Worm (Caenorhabditis elegans) whole organism, L4 larva: Measurements from ENCODE around the gene ttr-14.

Experiments
- F10B5.3 ChIP-seq: sonication (generic microtip); optimal IDR thresholded peaks from 2 replicates; lab custom pipeline; 2016; ENCODE audit warnings: mild to moderate bottlenecking, missing genetic modification characterization, missing compliant biosample characterization
- F26F4.8 ChIP-seq: fragments of 200-800 bp; sonication (Bioruptor generic); conservative IDR thresholded peaks from 2 replicates; pipeline ENCODE4 v1.3.6; 2022; ENCODE audit warnings: missing genetic modification characterization, missing compliant biosample characterization
- F37D6.2 ChIP-seq: sonication (generic microtip); optimal IDR thresholded peaks from 2 replicates; lab custom pipeline; 2016; ENCODE audit warnings: mild to moderate bottlenecking, missing genetic modification characterization, missing compliant biosample characterization
- F49E8.2 ChIP-seq: sonication (generic microtip); optimal IDR thresholded peaks from 2 replicates; lab custom pipeline; 2016; ENCODE audit warnings: missing compliant biosample characterization, mild to moderate bottlenecking, missing genetic modification characterization, borderline replicate concordance
- Y105C5A.15 ChIP-seq: fragments of 200-800 bp; sonication (Bioruptor generic); IDR thresholded peaks from 2 replicates; pipeline ENCODE4 v1.3.6; 2022; ENCODE audit warnings: missing genetic modification characterization, missing compliant biosample characterization
- Y48G9A.11 ChIP-seq: fragments of 200-800 bp; sonication (Bioruptor generic); IDR thresholded peaks from 2 replicates; pipeline ENCODE4 v1.3.6; 2022; ENCODE audit warnings: missing genetic modification reagents, missing genetic modification characterization, missing compliant biosample characterization
- Y5F2A.4 ChIP-seq: fragments of 200-800 bp; sonication (Bioruptor generic); optimal IDR thresholded peaks from 2 replicates; lab custom pipeline; 2018; ENCODE audit warnings: mild to moderate bottlenecking, missing genetic modification characterization, missing compliant biosample characterization
- Y75B8A.6 ChIP-seq: fragments of 200-800 bp; sonication (Bioruptor generic); IDR thresholded peaks from 2 replicates; pipeline ENCODE4 v1.3.6; 2022; ENCODE audit warnings: missing genetic modification reagents, missing genetic modification characterization, missing compliant biosample characterization
- aha-1 ChIP-seq: fragments of 150-350 bp; peaks from one replicate; lab custom pipeline; 2014; ENCODE audit warnings: missing biosample characterization, missing genetic modification characterization
- ceh-20 ChIP-seq: fragments of 200-800 bp; sonication (Bioruptor generic); IDR thresholded peaks from 2 replicates; pipeline ENCODE4 v1.3.6; 2022; ENCODE audit warnings: missing genetic modification reagents, missing genetic modification characterization, missing compliant biosample characterization
- ceh-28 ChIP-seq: fragments of 150-350 bp; optimal IDR thresholded peaks from 2 replicates; lab custom pipeline; 2014; ENCODE audit warnings: missing biosample characterization, missing genetic modification reagents, missing genetic modification characterization
- ceh-32 ChIP-seq: sonication (generic microtip); optimal IDR thresholded peaks from 2 replicates; lab custom pipeline; 2016; ENCODE audit warnings: mild to moderate bottlenecking, missing genetic modification characterization, missing compliant biosample characterization; ENCODE audit not compliant: poor library complexity
- ceh-44 ChIP-seq: fragments of 200-800 bp; sonication (Bioruptor generic); IDR thresholded peaks from 2 replicates; pipeline ENCODE4 v1.3.6; 2022; ENCODE audit warnings: missing genetic modification reagents, missing genetic modification characterization, missing compliant biosample characterization
- ceh-62 ChIP-seq: sonication (generic microtip); optimal IDR thresholded peaks from 2 replicates; lab custom pipeline; 2017; ENCODE audit warnings: missing biosample characterization, missing genetic modification characterization
- ctbp-1 ChIP-seq: fragments of 200-800 bp; sonication (Bioruptor generic); IDR thresholded peaks from 2 replicates; pipeline ENCODE4 v1.3.6; 2022; ENCODE audit warnings: missing genetic modification reagents, missing genetic modification characterization, missing compliant biosample characterization
- daf-8 ChIP-seq: fragments of 200-800 bp; sonication (Bioruptor generic); IDR thresholded peaks from 2 replicates; pipeline ENCODE4 v1.3.6; 2022; ENCODE audit warnings: missing genetic modification characterization, missing compliant biosample characterization
- dmd-6 ChIP-seq: fragments of 200-800 bp; sonication (Bioruptor generic); IDR thresholded peaks from 2 replicates; pipeline ENCODE4 v1.3.6; 2022; ENCODE audit warnings: missing genetic modification reagents, missing genetic modification characterization, missing compliant biosample characterization
- dmd-8 ChIP-seq: fragments of 200-800 bp; sonication (Bioruptor generic); IDR thresholded peaks from 2 replicates; pipeline ENCODE4 v1.3.6; 2022; ENCODE audit warnings: missing genetic modification characterization, missing compliant biosample characterization
- dmd-9 ChIP-seq: fragments of 200-800 bp; sonication (Bioruptor generic); IDR thresholded peaks from 2 replicates; pipeline ENCODE4 v1.3.6; 2022; ENCODE audit warnings: missing genetic modification reagents, missing genetic modification characterization, missing compliant biosample characterization
- dpl-1 ChIP-seq: fragments of 150-350 bp; optimal IDR thresholded peaks from 2 replicates; lab custom pipeline; 2014; ENCODE audit warnings: missing biosample characterization, missing genetic modification reagents, missing genetic modification characterization
- egl-43 ChIP-seq: fragments of 200-800 bp; sonication (Bioruptor generic); IDR thresholded peaks from 2 replicates; pipeline ENCODE4 v1.3.6; 2022; ENCODE audit warnings: missing genetic modification reagents, missing genetic modification characterization, missing compliant biosample characterization
- fkh-10 ChIP-seq: fragments of 150-350 bp; optimal IDR thresholded peaks from 2 replicates; lab custom pipeline; 2014; ENCODE audit warnings: missing biosample characterization, missing genetic modification reagents, missing genetic modification characterization
- gei-8 ChIP-seq: fragments of 200-800 bp; sonication (Bioruptor generic); optimal IDR thresholded peaks from 2 replicates; lab custom pipeline; 2018; ENCODE audit warnings: mild to moderate bottlenecking, missing genetic modification characterization, missing compliant biosample characterization
- hlh-11 ChIP-seq: fragments of 200-800 bp; sonication (Bioruptor generic); optimal IDR thresholded peaks from 2 replicates; lab custom pipeline; 2018; ENCODE audit warnings: mild to moderate bottlenecking, missing genetic modification characterization, missing compliant biosample characterization
- lin-1 ChIP-seq: fragments of 200-800 bp; sonication (Bioruptor generic); IDR thresholded peaks from 2 replicates; pipeline ENCODE4 v1.3.6; 2022; ENCODE audit warnings: missing genetic modification reagents, missing genetic modification characterization, missing compliant biosample characterization
- lin-15B ChIP-seq: fragments of 150-350 bp; sonication (generic microtip); optimal IDR thresholded peaks from 3 replicates; lab custom pipeline; 2014; ENCODE audit warnings: missing biosample characterization, missing genetic modification characterization
- lin-29 ChIP-seq: fragments of 200-800 bp; sonication (Bioruptor generic); IDR thresholded peaks from 2 replicates; pipeline ENCODE4 v1.3.6; 2022; ENCODE audit warnings: missing genetic modification reagents, missing genetic modification characterization, missing compliant biosample characterization
- lin-38 ChIP-seq: fragments of 200-800 bp; sonication (Bioruptor generic); IDR thresholded peaks from 2 replicates; pipeline ENCODE4 v1.3.6; 2022; ENCODE audit warnings: missing genetic modification reagents, missing genetic modification characterization, missing compliant biosample characterization
- lir-3 ChIP-seq: sonication (generic microtip); optimal IDR thresholded peaks from 2 replicates; lab custom pipeline; 2016; ENCODE audit warnings: mild to moderate bottlenecking, missing genetic modification characterization, missing compliant biosample characterization
- madf-9 ChIP-seq: fragments of 200-800 bp; sonication (Bioruptor generic); conservative IDR thresholded peaks from 2 replicates; pipeline ENCODE4 v1.3.6; 2022; ENCODE audit warnings: missing genetic modification reagents, missing genetic modification characterization, missing compliant biosample characterization
- mep-1 ChIP-seq: fragments of 150-350 bp; sonication (generic microtip); optimal IDR thresholded peaks from 3 replicates; lab custom pipeline; 2014; ENCODE audit warnings: missing biosample characterization, missing genetic modification characterization
- mes-2 ChIP-seq: sonication (generic microtip); optimal IDR thresholded peaks from 2 replicates; lab custom pipeline; 2016; ENCODE audit warnings: missing genotype, mild to moderate bottlenecking, missing genetic modification characterization, missing compliant biosample characterization; ENCODE audit not compliant: poor library complexity, severe bottlenecking
- mxl-2 ChIP-seq: fragments of 200-800 bp; sonication (Bioruptor generic); conservative IDR thresholded peaks from 2 replicates; pipeline ENCODE4 v1.3.6; 2022; ENCODE audit warnings: missing genetic modification reagents, missing genetic modification characterization, missing compliant biosample characterization
- mxl-3 ChIP-seq: fragments of 200-800 bp; sonication (Bioruptor generic); optimal IDR thresholded peaks from 2 replicates; lab custom pipeline; 2018; ENCODE audit warnings: mild to moderate bottlenecking, missing genetic modification characterization, missing compliant biosample characterization
- nhr-102 ChIP-seq: sonication (generic microtip); optimal IDR thresholded peaks from 2 replicates; lab custom pipeline; 2016; ENCODE audit warnings: mild to moderate bottlenecking, missing genetic modification characterization, moderate library complexity, missing compliant biosample characterization
- nhr-41 ChIP-seq: fragments of 200-800 bp; sonication (Bioruptor generic); IDR thresholded peaks from 2 replicates; pipeline ENCODE4 v1.3.6; 2022; ENCODE audit warnings: missing genetic modification reagents, missing genetic modification characterization, missing compliant biosample characterization
- nhr-76 ChIP-seq: fragments of 150-350 bp; optimal IDR thresholded peaks from 2 replicates; lab custom pipeline; 2014; ENCODE audit warnings: missing biosample characterization, missing genetic modification characterization
- nhr-77 ChIP-seq: fragments of 150-350 bp; optimal IDR thresholded peaks from 2 replicates; lab custom pipeline; 2014; ENCODE audit warnings: missing biosample characterization, missing genetic modification characterization
- php-3 ChIP-seq: fragments of 200-800 bp; sonication (Bioruptor generic); IDR thresholded peaks from 2 replicates; pipeline ENCODE4 v1.3.6; 2022; ENCODE audit warnings: missing genetic modification reagents, missing genetic modification characterization, missing compliant biosample characterization
- pqm-1 ChIP-seq: sonication (generic microtip); optimal IDR thresholded peaks from 2 replicates; lab custom pipeline; 2017; ENCODE audit warnings: missing biosample characterization, missing genetic modification characterization
- saeg-2 ChIP-seq: fragments of 200-800 bp; sonication (Bioruptor generic); IDR thresholded peaks from 2 replicates; pipeline ENCODE4 v1.3.6; 2022; ENCODE audit warnings: missing genetic modification reagents, missing genetic modification characterization, missing compliant biosample characterization
- skn-1 ChIP-seq: fragments of 150-350 bp; optimal IDR thresholded peaks from 2 replicates; lab custom pipeline; 2014; ENCODE audit warnings: missing biosample characterization, missing genetic modification characterization
- snpc-1.2 ChIP-seq: fragments of 200-800 bp; sonication (Bioruptor generic); IDR thresholded peaks from 2 replicates; pipeline ENCODE4 v1.3.6; 2022; ENCODE audit warnings: missing genetic modification reagents, missing genetic modification characterization, missing compliant biosample characterization
- snpc-4 ChIP-seq: fragments of 150-350 bp; optimal IDR thresholded peaks from 2 replicates; lab custom pipeline; 2014; ENCODE audit warnings: missing biosample characterization, missing genetic modification characterization
- spr-3 ChIP-seq: fragments of 200-800 bp; sonication (Bioruptor generic); optimal IDR thresholded peaks from 2 replicates; lab custom pipeline; 2018; ENCODE audit warnings: mild to moderate bottlenecking, missing genetic modification characterization, missing compliant biosample characterization
- unc-130 ChIP-seq: sonication (generic microtip); optimal IDR thresholded peaks from 2 replicates; lab custom pipeline; 2016; ENCODE audit warnings: missing genetic modification reagents, missing genetic modification characterization, missing compliant biosample characterization
- unc-39 ChIP-seq: sonication (generic microtip); optimal IDR thresholded peaks from 2 replicates; lab custom pipeline; 2017; ENCODE audit warnings: missing biosample characterization, missing genetic modification characterization
- zip-11 ChIP-seq: fragments of 200-800 bp; sonication (Bioruptor generic); IDR thresholded peaks from 2 replicates; pipeline ENCODE4 v1.3.6; 2022; ENCODE audit warnings: missing genetic modification characterization, missing compliant biosample characterization
- zip-2 ChIP-seq: fragments of 150-350 bp; optimal IDR thresholded peaks from 2 replicates; lab custom pipeline; 2014; ENCODE audit warnings: missing biosample characterization, missing genetic modification characterization
- ztf-11 ChIP-seq: fragments of 150-350 bp; optimal IDR thresholded peaks from 2 replicates; lab custom pipeline; 2014; ENCODE audit warnings: missing biosample characterization, missing genetic modification characterization

ttr-14 gene

ce11 chrX:10763383-10763782 lies 23.9 kb upstream of the ttr-14 start:
- TF ChIP-seq mes-2 (tag; lab: Kevin White, UChicago) (no peak), php-3 (GFP tag; lab: Robert Waterston, UW) (no peak), snpc-4 (tag; lab: Kevin White, UChicago) (no peak), Y48G9A.11 (GFP tag; lab: Robert Waterston, UW) (no peak), aha-1 (tag; lab: Kevin White, UChicago) (peak; percentile 85), lin-38 (no peak), mep-1 (tag; lab: Kevin White, UChicago) (no peak), mxl-3 (no peak)
- TF ChIP-seq, all 104 proteins: peak for 1

ce11 chrX:10766123-10766622 lies 21.1 kb upstream of the ttr-14 start:
- TF ChIP-seq dmd-6 (GFP tag; lab: Robert Waterston, UW) (peak; percentile 96), mep-1 (tag; lab: Kevin White, UChicago) (peak; percentile 95), ctbp-1 (GFP tag; lab: Robert Waterston, UW) (peak; percentile 95), saeg-2 (GFP tag; lab: Robert Waterston, UW) (peak; percentile 73; the same call in 1 of the 2 replicates), nhr-102 (tag; lab: Kevin White, UChicago) (peak; percentile 92), zip-2 (peak; percentile 48), Y105C5A.15 (GFP tag; lab: Robert Waterston, UW) (no peak), snpc-1.2 (GFP tag; lab: Robert Waterston, UW) (no peak), ceh-44 (GFP tag; lab: Robert Waterston, UW) (no peak), lir-3 (no peak), skn-1 (tag; lab: Kevin White, UChicago) (no peak), ceh-32 (tag; lab: Kevin White, UChicago) (peak; percentile 84), nhr-41 (GFP tag; lab: Robert Waterston, UW) (0 out of 2 replicates have a peak, but pooled peaks have one; percentile 19), zip-11 (GFP tag; lab: Robert Waterston, UW) (no peak), unc-130 (GFP tag; lab: Kevin White, UChicago) (no peak), lin-29 (GFP tag; lab: Robert Waterston, UW) (0 out of 2 replicates have a peak, but pooled peaks have one; percentile 17), spr-3 (GFP tag; lab: Kevin White, UChicago) (peak; percentile 60), lin-1 (GFP tag; lab: Robert Waterston, UW) (peak; percentile 88), ztf-11 (tag; lab: Kevin White, UChicago) (no peak), Y75B8A.6 (no peak), fkh-10 (peak; percentile 98), ceh-62 (tag; lab: Kevin White, UChicago) (no peak), Y5F2A.4 (GFP tag; lab: Kevin White, UChicago) (no peak), ceh-28 (tag; lab: Kevin White, UChicago) (peak; percentile 62), gei-8 (GFP tag; lab: Kevin White, UChicago) (peak; percentile 92), mxl-2 (GFP tag; lab: Robert Waterston, UW) (peak; percentile 76), F37D6.2 (peak; percentile 88), dpl-1 (GFP tag; lab: Kevin White, UChicago) (peak; percentile 51), F26F4.8 (GFP tag; lab: Robert Waterston, UW) (no peak), ceh-20 (peak; percentile 93), hlh-11 (tag; lab: Kevin White, UChicago) (peak; percentile 99), unc-39 (no peak), nhr-76 (tag; lab: Kevin White, UChicago) (peak; percentile 49), egl-43 (GFP tag; lab: Robert Waterston, UW) (peak; percentile 90), dmd-9 (GFP tag; lab: Robert Waterston, UW) (no peak), dmd-8 (GFP tag; lab: Robert Waterston, UW) (no peak), lin-15B (tag; lab: Kevin White, UChicago) (no peak), daf-8 (GFP tag; lab: Robert Waterston, UW) (no peak), nhr-77 (tag; lab: Kevin White, UChicago) (peak; percentile 81), F49E8.2 (tag; lab: Kevin White, UChicago) (no peak), madf-9 (GFP tag; lab: Robert Waterston, UW) (peak; percentile 60; the same call in 1 of the 2 replicates), F10B5.3 (peak; percentile 77), pqm-1 (tag; lab: Kevin White, UChicago) (peak; percentile 24)
